Fruit fly (Drosophila melanogaster) whole organism, larva: ENCODE results near the gene CG42588.

Experiments used
- noc ChIP-seq: fragments of 200-800 bp; sonication (Bioruptor generic); optimal IDR thresholded peaks from 3 replicates; lab custom pipeline; 2019; ENCODE audit warnings: missing biosample characterization, mild to moderate bottlenecking, missing genetic modification characterization, moderate library complexity

The CG42588 gene

dm6 chr3L:12813907-12814306 lies at the start of gene CG42588, which contains the start of gene Sf3a2:
Gene CG42588 (plus strand): TSS chr3L:12814254.
Gene Sf3a2 (minus strand): TSS chr3L:12814019.
- no peak for TF ChIP-seq noc (tag; lab: Kevin White, UChicago)

DNA sequence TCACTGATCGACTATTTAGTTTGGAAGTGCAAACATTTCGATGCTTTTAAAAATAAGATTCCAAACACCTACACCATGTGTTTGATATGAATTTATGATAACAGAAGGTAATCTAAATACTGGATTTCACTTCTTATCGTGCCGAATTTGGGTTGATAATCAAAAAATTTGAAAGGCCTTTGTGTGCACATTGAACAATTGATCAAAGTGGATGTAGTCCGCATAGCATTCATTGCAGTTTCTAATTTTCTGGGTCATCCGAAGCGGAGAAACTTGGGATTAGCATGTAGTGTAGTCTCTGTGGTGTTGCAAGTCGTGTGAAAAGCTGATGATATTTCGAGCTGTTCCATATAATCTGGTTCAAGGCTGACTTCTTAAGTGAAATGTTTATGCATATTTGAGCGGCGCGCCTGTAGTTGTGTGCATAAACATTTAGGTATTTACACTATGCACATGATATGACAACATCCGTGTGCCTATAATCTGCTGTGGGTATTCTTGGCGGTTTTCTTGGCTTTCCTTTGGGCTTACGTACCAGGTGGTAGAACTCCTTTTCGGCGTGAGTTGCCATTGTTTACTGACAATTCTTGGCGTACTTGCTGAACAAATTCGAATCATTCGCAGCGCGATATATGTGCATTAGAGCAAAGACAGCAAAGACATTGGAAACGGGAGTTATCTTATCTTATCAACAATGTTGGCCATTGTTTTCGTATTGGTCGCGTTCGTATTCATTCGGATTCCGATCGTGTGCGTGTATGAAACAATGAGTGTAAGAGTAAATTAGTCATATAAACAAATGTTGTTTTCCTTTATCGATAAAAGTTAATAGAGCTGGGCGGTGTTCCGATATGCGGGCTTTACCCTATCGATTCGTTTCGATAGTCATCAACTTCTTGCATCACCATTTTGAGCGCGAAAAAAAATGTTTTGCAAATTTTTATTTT lies 41.0 kb upstream of the CG42588 start, which contains the start of gene Hip1:
Gene Hip1 (minus strand): TSS at position 834 of the 947 bp plus-strand sequence.
- TF ChIP-seq noc (tag; lab: Kevin White, UChicago), result no peak

- TF ChIP-seq noc (tag; lab: Kevin White, UChicago), result no peak
These were observed 35.4 kb upstream of the CG42588 start, which contains the start of gene CG32106 for dm6 chr3L:12778616-12779015. Gene CG32106 (minus strand): TSS chr3L:12778716.

dm6 chr3L:12780997-12781396 lies 33.1 kb upstream of the CG42588 start, which contains the start of the genes CG10969 and CG17666:
Gene CG10969 (minus strand): TSS chr3L:12781097.
Gene CG17666 (plus strand): TSS chr3L:12781325.
- no peak for TF ChIP-seq noc (tag; lab: Kevin White, UChicago)

- no peak for TF ChIP-seq noc (tag; lab: Kevin White, UChicago)
These were observed 24.1 kb upstream of the CG42588 start, which contains the start of gene CG42709 for dm6 chr3L:12789875-12790373. Gene CG42709 (plus strand): TSS chr3L:12790192.

DNA sequence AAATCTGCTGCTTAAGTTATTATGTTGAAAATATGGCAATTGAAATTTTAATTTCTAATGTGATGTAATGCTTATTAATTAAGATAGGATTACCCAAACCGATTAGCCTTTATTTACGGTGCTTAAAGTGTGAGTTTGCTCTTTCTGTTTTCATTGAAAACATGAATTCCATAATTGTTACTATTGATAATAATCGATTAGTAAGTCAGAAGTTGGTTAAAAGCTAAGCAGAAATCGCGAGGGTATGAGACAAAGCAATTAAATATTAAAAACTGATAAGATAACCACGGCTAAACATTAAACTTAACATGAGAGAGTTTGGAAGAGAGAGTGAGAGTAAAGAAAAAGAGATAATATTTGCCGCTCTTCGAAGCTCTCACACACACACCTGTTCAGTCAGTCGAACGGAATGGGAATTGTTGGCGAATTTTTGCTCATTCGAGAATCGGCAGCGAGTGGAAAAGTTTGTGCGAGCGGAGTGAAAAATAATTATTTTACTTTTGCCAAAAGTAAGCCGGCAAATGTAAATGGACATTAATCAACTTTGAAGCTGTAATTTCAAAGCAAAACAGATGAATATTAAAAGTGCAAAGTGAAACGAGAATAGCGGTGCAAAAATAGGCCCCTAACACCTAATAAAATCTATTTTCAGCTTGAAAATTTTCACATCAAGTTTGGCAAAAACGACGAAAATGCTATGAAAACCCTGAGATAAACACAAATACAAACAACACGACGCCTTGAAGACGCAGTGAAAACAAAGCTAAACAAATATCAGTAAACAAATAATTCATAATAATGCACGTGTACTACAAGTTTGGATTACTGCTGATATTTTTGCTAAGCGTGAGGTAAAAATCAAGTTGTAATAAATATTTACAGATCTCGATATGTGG lies 23.0 kb upstream of the CG42588 start:
- TF ChIP-seq noc (tag; lab: Kevin White, UChicago), result no peak

- TF ChIP-seq noc (tag; lab: Kevin White, UChicago), result peak; percentile 25
These were observed 22.3 kb upstream of the CG42588 start for dm6 chr3L:12791679-12792229.

dm6 chr3L:12792933-12793448 lies 21.1 kb upstream of the CG42588 start:
- peak; percentile 84 for TF ChIP-seq noc (tag; lab: Kevin White, UChicago)

DNA sequence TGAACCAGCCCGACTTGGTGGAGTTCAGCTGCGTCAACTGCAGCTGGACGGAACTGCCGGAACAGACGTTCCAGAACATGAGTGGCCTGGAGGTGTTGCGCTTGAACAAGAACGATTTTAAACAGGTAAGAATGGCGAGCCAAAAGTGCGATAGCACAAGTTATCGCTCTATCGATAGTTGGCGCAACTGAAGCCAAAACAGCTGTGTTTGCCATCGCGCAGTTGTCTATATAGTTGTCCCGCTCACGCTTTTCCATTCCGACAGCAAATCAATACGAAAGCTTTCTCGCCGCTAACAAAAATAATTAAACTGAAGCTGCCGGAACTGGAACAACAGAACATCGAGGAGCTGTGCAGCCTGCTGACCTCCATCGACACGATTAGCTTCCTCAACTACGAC lies 19.5 kb upstream of the CG42588 start:
- TF ChIP-seq noc (tag; lab: Kevin White, UChicago), result no peak

DNA sequence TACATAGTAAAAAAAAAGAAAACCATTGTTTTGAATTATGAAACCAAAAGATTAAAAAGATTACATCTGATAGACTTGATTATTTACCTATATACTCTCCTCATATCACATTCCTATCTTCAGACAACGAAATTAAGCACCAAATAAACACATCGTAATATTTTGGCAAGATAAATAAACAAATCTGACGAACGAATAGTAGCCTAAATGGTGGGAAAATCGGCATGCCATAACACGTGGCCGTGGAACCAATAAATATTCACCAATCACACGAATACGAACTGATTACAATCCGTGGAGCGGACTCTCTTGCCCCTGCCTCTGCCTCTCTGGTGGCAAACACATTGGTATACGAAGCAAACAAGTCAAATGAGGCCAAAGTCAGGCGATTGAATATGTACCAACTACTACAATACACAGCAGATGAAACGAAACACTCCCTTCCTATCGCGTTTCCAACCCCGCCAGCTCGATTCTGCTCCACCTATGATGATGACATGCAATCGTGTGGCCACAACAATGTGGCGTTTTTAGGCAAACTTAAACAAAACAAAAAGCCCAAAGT lies 17.9 kb upstream of the CG42588 start:
- no peak for TF ChIP-seq noc (tag; lab: Kevin White, UChicago)

DNA sequence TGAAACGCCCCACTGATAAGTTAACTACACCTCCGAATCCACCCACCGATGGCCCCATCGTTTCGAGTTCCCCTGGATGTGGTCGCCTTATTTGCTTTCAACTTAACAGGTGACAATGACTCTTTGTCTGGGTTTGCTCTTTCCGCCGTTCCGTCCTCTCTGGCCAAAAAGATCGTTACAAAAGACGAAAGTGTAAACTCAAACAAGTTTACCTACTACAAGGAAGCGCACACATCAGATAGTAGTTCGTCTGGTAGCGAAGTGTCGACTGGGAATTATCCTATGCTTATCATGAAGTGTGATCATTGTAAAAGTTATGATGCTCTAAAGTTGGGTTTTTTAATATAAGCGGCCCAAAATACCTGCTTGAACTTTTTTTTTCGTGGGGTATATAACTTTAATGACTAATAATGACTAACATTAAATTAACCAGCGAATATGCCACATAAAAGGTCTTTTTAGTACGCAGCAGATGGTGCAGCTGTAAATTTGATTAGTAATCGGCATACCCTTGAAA lies 15.2 kb upstream of the CG42588 start:
- TF ChIP-seq noc (tag; lab: Kevin White, UChicago), result no peak

- TF ChIP-seq noc (tag; lab: Kevin White, UChicago), result no peak
These were observed 14.5 kb upstream of the CG42588 start for dm6 chr3L:12799431-12800147.

dm6 chr3L:12800167-12800566 lies 13.9 kb upstream of the CG42588 start:
- no peak for TF ChIP-seq noc (tag; lab: Kevin White, UChicago)

dm6 chr3L:12802443-12802865 lies 11.6 kb upstream of the CG42588 start:
- TF ChIP-seq noc (tag; lab: Kevin White, UChicago), result no peak
